Fruit fly (Drosophila melanogaster) whole organism, wandering third instar larva: ENCODE data around the gene Trmt112.

ENCODE experiments used
- CG9705 ChIP-seq: fragments of 200-800 bp; sonication (Bioruptor generic); optimal IDR thresholded peaks from 2 replicates; lab custom pipeline; 2018; ENCODE audit warnings: missing biosample characterization, mild to moderate bottlenecking, missing genetic modification characterization
- pan ChIP-seq: fragments of >200 bp; optimal IDR thresholded peaks from 2 replicates; lab custom pipeline; 2017

DNA sequence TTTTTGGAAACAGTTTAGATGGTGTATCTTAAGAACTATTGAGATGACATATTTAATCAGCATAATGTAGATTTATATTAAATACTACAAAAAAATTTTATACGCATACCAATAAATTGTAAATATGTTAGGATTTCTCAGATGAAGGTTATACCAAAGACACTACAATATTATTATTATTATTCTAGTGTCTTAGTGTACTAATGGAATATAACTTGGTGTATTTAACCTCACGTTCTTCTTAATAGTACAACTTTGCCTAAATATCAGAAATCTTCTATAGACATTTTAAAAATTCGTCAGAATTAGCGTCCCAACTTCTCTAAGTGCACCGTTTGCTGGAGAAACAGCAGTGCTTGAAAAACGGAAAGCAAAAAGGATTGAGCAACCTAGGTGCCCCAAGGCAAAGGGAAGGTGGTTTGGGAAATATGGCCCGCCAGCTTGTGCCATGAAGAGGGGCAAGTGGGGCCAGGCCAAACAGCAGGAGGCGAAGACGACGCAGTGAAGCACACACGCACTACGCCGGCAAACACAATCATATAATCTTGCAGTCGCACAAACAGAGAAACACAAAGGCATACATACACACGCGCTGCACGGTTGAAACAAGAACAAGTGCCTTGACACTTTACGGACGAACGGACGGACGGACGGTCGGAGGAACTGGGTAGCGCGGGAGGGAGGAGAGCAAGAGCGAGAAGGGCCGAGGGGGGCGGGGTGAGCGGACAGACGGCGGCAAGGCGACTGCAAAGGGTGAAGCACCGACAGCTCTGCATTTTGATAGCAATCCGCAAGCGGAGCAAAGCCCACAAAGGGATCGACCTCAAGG, 36.5 kb upstream of the Trmt112 start:
- TF ChIP-seq pan: no peak
- no peak for TF ChIP-seq CG9705 (GFP tag; lab: Kevin White, UChicago)
